Fruit fly (Drosophila melanogaster) whole organism, embryonic: ENCODE measurements around the gene slp1.

Experiments
- Ada2b ChIP-seq: fragments of 200-800 bp; sonication (Bioruptor generic); IDR thresholded peaks from 2 replicates; pipeline ENCODE4 v1.3.6; 2022; ENCODE audit warnings: missing biosample characterization, missing genetic modification characterization
- Aef1 ChIP-seq: fragments of 200-800 bp; sonication (Bioruptor generic); IDR thresholded peaks from 3 replicates; pipeline ENCODE4 v1.3.6; 2022; ENCODE audit warnings: missing biosample characterization, missing genetic modification characterization
- Bgb ChIP-seq: fragments of 200-800 bp; sonication (Bioruptor generic); IDR thresholded peaks from 2 replicates; pipeline ENCODE4 v1.3.6; 2022; ENCODE audit warnings: missing biosample characterization, missing genetic modification characterization; ENCODE audit not compliant: partially characterized antibody
- CG10543 ChIP-seq: fragments of 200-800 bp; sonication (Bioruptor generic); optimal IDR thresholded peaks from 3 replicates; lab custom pipeline; 2017; ENCODE audit warnings: missing biosample characterization, mild to moderate bottlenecking, missing genetic modification characterization, moderate library complexity
- CG11695 ChIP-seq: fragments of 200-800 bp; sonication (Bioruptor generic); IDR thresholded peaks from 3 replicates; pipeline ENCODE4 v1.3.6; 2022; ENCODE audit warnings: missing biosample characterization, missing genetic modification characterization
- CG12942 ChIP-seq: fragments of 200-800 bp; sonication (Bioruptor generic); optimal IDR thresholded peaks from 3 replicates; lab custom pipeline; 2016; ENCODE audit warnings: missing biosample characterization, missing genetic modification characterization
- CG13296 ChIP-seq: fragments of 200-800 bp; sonication (Bioruptor generic); optimal IDR thresholded peaks from 3 replicates; lab custom pipeline; 2018; ENCODE audit warnings: missing biosample characterization, mild to moderate bottlenecking, missing genetic modification characterization
- CG17829 ChIP-seq: fragments of 200-800 bp; optimal IDR thresholded peaks from 2 replicates; lab custom pipeline; 2019; ENCODE audit warnings: missing biosample characterization, mild to moderate bottlenecking, missing genetic modification characterization, moderate library complexity
- CG31441 ChIP-seq: fragments of 200-800 bp; sonication (Bioruptor generic); IDR thresholded peaks from 2 replicates; pipeline ENCODE4 v1.3.6; 2022; ENCODE audit warnings: missing biosample characterization, missing genetic modification characterization
- CG33213 ChIP-seq: fragments of 200-800 bp; sonication (Bioruptor generic); optimal IDR thresholded peaks from 3 replicates; lab custom pipeline; 2016; ENCODE audit warnings: missing biosample characterization, missing genetic modification characterization
- CG6254 ChIP-seq: fragments of 200-800 bp; sonication (Bioruptor generic); optimal IDR thresholded peaks from 3 replicates; lab custom pipeline; 2017; ENCODE audit warnings: mild to moderate bottlenecking, missing biosample characterization, missing genetic modification reagents, missing genetic modification characterization
- CG7745 ChIP-seq: fragments of 200-800 bp; sonication (Bioruptor generic); optimal IDR thresholded peaks from 2 replicates; lab custom pipeline; 2018; ENCODE audit warnings: missing biosample characterization, mild to moderate bottlenecking, missing genetic modification characterization, moderate library complexity
- CG7839 ChIP-seq: fragments of 200-800 bp; sonication (Bioruptor generic); optimal IDR thresholded peaks from 3 replicates; lab custom pipeline; 2018; ENCODE audit warnings: missing biosample characterization, mild to moderate bottlenecking, missing genetic modification characterization, moderate library complexity
- CkIIα-i1 ChIP-seq: fragments of 200-800 bp; sonication (Bioruptor generic); IDR thresholded peaks from 2 replicates; pipeline ENCODE4 v1.3.6; 2022; ENCODE audit warnings: missing biosample characterization, missing genetic modification characterization
- D ChIP-seq, 2 experiments: fragments of 200-800 bp in 1 of 2; fragments of >200 bp in 1 of 2; sonication (Bioruptor generic) in 1 of 2; optimal IDR thresholded peaks; 2 replicates in 1 of 2; 3 replicates in 1 of 2; lab custom pipeline; 2017; ENCODE audit warnings: mild to moderate bottlenecking in 1 of 2, missing biosample characterization in 1 of 2, missing genetic modification characterization in 1 of 2, missing genetic modification reagents in 1 of 2
- Dp ChIP-seq: fragments of 200-800 bp; sonication (Bioruptor generic); optimal IDR thresholded peaks from 2 replicates; lab custom pipeline; 2018; ENCODE audit warnings: missing biosample characterization, mild to moderate bottlenecking, missing genetic modification characterization, moderate library complexity
- H2.0 ChIP-seq: fragments of 200-800 bp; sonication (Bioruptor generic); IDR thresholded peaks from 2 replicates; pipeline ENCODE4 v1.3.6; 2022; ENCODE audit warnings: missing biosample characterization, missing genetic modification characterization
- Hsf ChIP-seq: fragments of 200-800 bp; sonication (Bioruptor generic); optimal IDR thresholded peaks from 3 replicates; lab custom pipeline; 2016; ENCODE audit warnings: missing biosample characterization, missing genetic modification characterization
- Lim3 ChIP-seq: fragments of 200-800 bp; sonication (Bioruptor generic); IDR thresholded peaks from 2 replicates; pipeline ENCODE4 v1.3.6; 2022; ENCODE audit warnings: missing biosample characterization, missing genetic modification characterization
- MESR4 ChIP-seq: fragments of 200-800 bp; sonication (Bioruptor generic); optimal IDR thresholded peaks from 2 replicates; lab custom pipeline; 2018; ENCODE audit warnings: missing biosample characterization, mild to moderate bottlenecking, missing genetic modification characterization, moderate library complexity
- Oaz ChIP-seq: fragments of 200-800 bp; sonication (Bioruptor generic); IDR thresholded peaks from 2 replicates; pipeline ENCODE4 v1.3.6; 2022; ENCODE audit warnings: missing biosample characterization, missing genetic modification characterization
- Ptx1 ChIP-seq: fragments of 200-800 bp; sonication (Bioruptor generic); IDR thresholded peaks from 2 replicates; pipeline ENCODE4 v1.3.6; 2022; ENCODE audit warnings: missing biosample characterization, missing genetic modification characterization
- Scr ChIP-seq: fragments of 200-800 bp; sonication (Bioruptor generic); IDR thresholded peaks from 2 replicates; pipeline ENCODE4 v1.3.6; 2022; ENCODE audit warnings: missing biosample characterization, missing genetic modification characterization; ENCODE audit not compliant: partially characterized antibody
- amos ChIP-seq: fragments of 200-800 bp; sonication (Bioruptor generic); IDR thresholded peaks from 2 replicates; pipeline ENCODE4 v1.3.6; 2022; ENCODE audit warnings: missing biosample characterization, missing genetic modification characterization; ENCODE audit not compliant: partially characterized antibody
- ap ChIP-seq: fragments of 200-800 bp; sonication (Bioruptor generic); IDR thresholded peaks from 2 replicates; pipeline ENCODE4 v1.3.6; 2022; ENCODE audit warnings: missing biosample characterization, missing genetic modification characterization
- ash1 ChIP-seq: fragments of 200-800 bp; sonication (Bioruptor generic); optimal IDR thresholded peaks from 2 replicates; lab custom pipeline; 2018; ENCODE audit warnings: missing biosample characterization, mild to moderate bottlenecking, missing genetic modification characterization
- az2 ChIP-seq: fragments of 200-800 bp; sonication (Bioruptor generic); optimal IDR thresholded peaks from 3 replicates; lab custom pipeline; 2016; ENCODE audit warnings: missing biosample characterization, missing genetic modification characterization
- br ChIP-seq: fragments of >200 bp; optimal IDR thresholded peaks from 2 replicates; lab custom pipeline; 2017
- chif ChIP-seq, 2 experiments: fragments of 200-800 bp; sonication (Bioruptor generic); optimal IDR thresholded peaks; 3 replicates each; lab custom pipeline; 2016; ENCODE audit warnings: missing biosample characterization in 2 of 2, missing genetic modification characterization in 2 of 2
- crc ChIP-seq: fragments of 200-800 bp; sonication (Bioruptor generic); optimal IDR thresholded peaks from 2 replicates; lab custom pipeline; 2016; ENCODE audit warnings: missing biosample characterization, missing genetic modification characterization
- croc ChIP-seq: fragments of 200-800 bp; sonication (Bioruptor generic); conservative IDR thresholded peaks from 3 replicates; pipeline ENCODE4 v1.3.6; 2022; ENCODE audit warnings: missing biosample characterization, missing genetic modification characterization
- crp ChIP-seq, 2 experiments: fragments of 200-800 bp; sonication (Bioruptor generic); optimal IDR thresholded peaks; 2 replicates in 1 of 2; 3 replicates in 1 of 2; lab custom pipeline; 2017; ENCODE audit warnings: missing biosample characterization in 2 of 2, missing genetic modification characterization in 2 of 2, mild to moderate bottlenecking in 1 of 2, moderate library complexity in 1 of 2
- da ChIP-seq: fragments of 200-800 bp; sonication (Bioruptor generic); optimal IDR thresholded peaks from 2 replicates; lab custom pipeline; 2016; ENCODE audit warnings: missing biosample characterization, missing genetic modification characterization
- dimm ChIP-seq: fragments of 200-800 bp; sonication (Bioruptor generic); IDR thresholded peaks from 2 replicates; pipeline ENCODE4 v1.3.6; 2022; ENCODE audit warnings: missing biosample characterization, missing genetic modification characterization
- fd64A ChIP-seq: fragments of 200-800 bp; sonication (Bioruptor generic); optimal IDR thresholded peaks from 3 replicates; lab custom pipeline; 2018; ENCODE audit warnings: missing biosample characterization, mild to moderate bottlenecking, missing genetic modification characterization
- gcm ChIP-seq: fragments of 200-800 bp; sonication (Bioruptor generic); optimal IDR thresholded peaks from 2 replicates; lab custom pipeline; 2019; ENCODE audit warnings: missing biosample characterization, mild to moderate bottlenecking, missing genetic modification characterization, moderate library complexity
- gro ChIP-seq: fragments of 200-800 bp; sonication (Bioruptor generic); optimal IDR thresholded peaks from 2 replicates; lab custom pipeline; 2016; ENCODE audit warnings: missing biosample characterization, missing genetic modification characterization
- hth ChIP-seq: fragments of >200 bp; optimal IDR thresholded peaks from 2 replicates; lab custom pipeline; 2017; ENCODE audit warnings: inconsistent platforms
- lab ChIP-seq: fragments of 200-800 bp; sonication (Bioruptor generic); optimal IDR thresholded peaks from 3 replicates; lab custom pipeline; 2017; ENCODE audit warnings: missing biosample characterization, missing genetic modification characterization, mild to moderate bottlenecking, moderate library complexity, missing genetic modification reagents
- lov ChIP-seq, 2 experiments: fragments of 200-800 bp in 1 of 2; fragments of >200 bp in 1 of 2; sonication (Bioruptor generic) in 1 of 2; IDR thresholded peaks in 1 of 2; optimal IDR thresholded peaks in 1 of 2; 2 replicates in 1 of 2; 3 replicates in 1 of 2; pipeline versions ENCODE4 v1.3.6 to Lab custom; 2017 to 2022; ENCODE audit warnings: missing biosample characterization in 1 of 2, missing genetic modification characterization in 1 of 2
- maf-S ChIP-seq: fragments of 200-800 bp; sonication (Bioruptor generic); optimal IDR thresholded peaks from 2 replicates; lab custom pipeline; 2016; ENCODE audit warnings: missing biosample characterization, missing genetic modification characterization
- nom ChIP-seq: fragments of 200-800 bp; sonication (Bioruptor generic); optimal IDR thresholded peaks from 2 replicates; lab custom pipeline; 2017; ENCODE audit warnings: missing biosample characterization, missing genetic modification characterization, mild to moderate bottlenecking, moderate library complexity, missing genetic modification reagents
- pb ChIP-seq: fragments of 200-800 bp; sonication (Bioruptor generic); optimal IDR thresholded peaks from 3 replicates; lab custom pipeline; 2016; ENCODE audit warnings: missing biosample characterization, missing genetic modification characterization
- phol ChIP-seq: fragments of 200-800 bp; sonication (Bioruptor generic); optimal IDR thresholded peaks from 3 replicates; lab custom pipeline; 2018; ENCODE audit warnings: missing biosample characterization, mild to moderate bottlenecking, missing genetic modification characterization, moderate library complexity
- pnt ChIP-seq: fragments of 200-800 bp; sonication (Bioruptor generic); optimal IDR thresholded peaks from 3 replicates; lab custom pipeline; 2016; ENCODE audit warnings: missing biosample characterization, missing genetic modification characterization
- pzg ChIP-seq: fragments of 200-800 bp; sonication (Bioruptor generic); optimal IDR thresholded peaks from 3 replicates; lab custom pipeline; 2018; ENCODE audit warnings: missing biosample characterization, mild to moderate bottlenecking, missing genetic modification characterization, moderate library complexity
- repo ChIP-seq: fragments of 200-800 bp; sonication (Bioruptor generic); optimal IDR thresholded peaks from 2 replicates; lab custom pipeline; 2016; ENCODE audit warnings: missing biosample characterization, missing genetic modification characterization
- scrt ChIP-seq: fragments of 200-800 bp; sonication (Bioruptor generic); optimal IDR thresholded peaks from 2 replicates; lab custom pipeline; 2018; ENCODE audit warnings: missing biosample characterization, mild to moderate bottlenecking, missing genetic modification characterization, moderate library complexity
- sug ChIP-seq: fragments of 200-800 bp; optimal IDR thresholded peaks from 2 replicates; lab custom pipeline; 2019; ENCODE audit warnings: missing biosample characterization, mild to moderate bottlenecking, missing genetic modification characterization, moderate library complexity
- wdn ChIP-seq: fragments of 200-800 bp; sonication (Bioruptor generic); IDR thresholded peaks from 2 replicates; pipeline ENCODE4 v1.3.6; 2022; ENCODE audit warnings: missing biosample characterization, missing genetic modification characterization

The slp1 gene

dm6 chr2L:3872283-3872682 lies 46.8 kb downstream of the slp1 start, which contains the start of gene CG31957:
TSS of gene CG31957 (minus strand) at chr2L:3872458.
- TF ChIP-seq pnt (GFP tag; lab: Kevin White, UChicago) (peak; percentile 29), gro (GFP tag; lab: Kevin White, UChicago) (peak; percentile 81), Hsf (GFP tag; lab: Kevin White, UChicago) (peak; percentile 62), CG17829 (tag; lab: Kevin White, UChicago) (peak; percentile 50), CG33213 (peak; percentile 58), croc (no peak), CG7839 (no peak), Ada2b (GFP tag; lab: Robert Waterston, UW) (no peak), wdn (GFP tag; lab: Robert Waterston, UW) (peak; percentile 51), CG12942 (peak; percentile 65), H2.0 (GFP tag; lab: Robert Waterston, UW) (peak; percentile 66), az2 (GFP tag; lab: Kevin White, UChicago) (peak; percentile 10), lov (optimal IDR thresholded peaks at IDR 0.05; lab: Kevin White, UChicago) (no peak), lov (GFP tag; IDR thresholded peaks at IDR 0.05; lab: Robert Waterston, UW) (no peak), MESR4 (GFP tag; lab: Kevin White, UChicago) (peak; percentile 63), Scr (peak; percentile 96), da (no peak), CG10543 (GFP tag; lab: Kevin White, UChicago) (peak; percentile 35), br (no peak), CG11695 (no peak; the same call in 2 of the 3 replicates), chif (GFP tag; optimal IDR thresholded peaks at IDR 0.05; lab: Kevin White, UChicago) (peak; percentile 58 to 65), scrt (GFP tag; lab: Kevin White, UChicago) (no peak), Aef1 (0 out of 3 replicates have a peak, but pooled peaks have one; percentile 37), CG13296 (no peak), phol (peak; percentile 43), Bgb (GFP tag; lab: Robert Waterston, UW) (peak; percentile 94), Ptx1 (GFP tag; lab: Robert Waterston, UW) (peak; percentile 59), pzg (GFP tag; lab: Kevin White, UChicago) (peak; percentile 79), nom (GFP tag; lab: Kevin White, UChicago) (no peak), Lim3 (GFP tag; lab: Robert Waterston, UW) (no peak), gcm (GFP tag; lab: Kevin White, UChicago) (no peak), D (optimal IDR thresholded peaks at IDR 0.05; lab: Kevin White, UChicago) (no peak), D (GFP tag; optimal IDR thresholded peaks at IDR 0.05; lab: Kevin White, UChicago) (no peak), CG31441 (GFP tag; lab: Robert Waterston, UW) (no peak), maf-S (GFP tag; lab: Kevin White, UChicago) (peak; percentile 71), crp (GFP tag; optimal IDR thresholded peaks at IDR 0.05; lab: Kevin White, UChicago) (peak; percentile 74 to 97), CG7745 (tag; lab: Kevin White, UChicago) (no peak), Dp (peak; percentile 74), ash1 (no peak), Oaz (0 out of 2 replicates have a peak, but pooled peaks have one; percentile 28), crc (GFP tag; lab: Kevin White, UChicago) (peak; percentile 36), amos (GFP tag; lab: Robert Waterston, UW) (peak; percentile 96), pb (GFP tag; lab: Kevin White, UChicago) (peak; percentile 10), fd64A (GFP tag; lab: Kevin White, UChicago) (no peak), ap (GFP tag; lab: Robert Waterston, UW) (no peak), hth (lab: Kevin White, UChicago) (no peak), CG6254 (GFP tag; lab: Kevin White, UChicago) (no peak), repo (GFP tag; lab: Kevin White, UChicago) (peak; percentile 17), lab (no peak), dimm (GFP tag; lab: Robert Waterston, UW) (no peak), sug (no peak), CkIIα-i1 (GFP tag; lab: Robert Waterston, UW) (no peak)
